Fruit fly (Drosophila melanogaster): ENCODE measurements around the gene bchs.

The bchs gene

DNA sequence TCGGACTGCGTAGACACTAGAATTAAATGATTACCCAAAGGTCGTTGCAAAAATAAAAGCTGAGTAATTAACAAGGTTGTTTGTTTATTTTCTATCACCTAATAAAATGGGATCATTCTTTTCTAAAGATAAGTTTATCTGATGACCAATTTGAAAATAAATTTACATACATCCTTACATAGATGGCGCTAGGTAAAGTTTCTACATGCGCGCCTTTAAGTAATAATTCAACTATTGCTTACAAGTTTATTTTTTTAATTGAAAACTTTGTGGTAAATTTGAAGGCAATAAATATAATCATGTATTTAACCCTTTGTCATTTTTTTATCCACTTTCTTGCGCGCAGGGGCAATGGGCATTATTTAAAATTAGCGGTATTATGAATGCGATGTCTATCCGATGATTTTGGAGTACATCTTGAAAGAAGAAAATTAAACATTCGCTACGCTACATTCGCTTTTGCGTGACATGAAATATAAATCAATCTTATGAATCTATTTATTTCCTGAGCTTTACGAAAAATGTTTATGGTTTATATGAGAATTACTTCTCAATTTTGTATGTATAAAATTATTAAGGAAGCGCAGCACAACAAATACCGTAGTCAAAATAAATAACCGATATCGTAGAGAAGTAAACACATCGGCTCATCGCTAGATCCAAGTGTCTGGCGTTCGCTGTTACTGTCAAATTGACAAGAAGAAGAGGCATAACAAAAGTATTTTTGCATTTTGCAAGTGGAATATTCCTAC is 42.0 kb downstream of the bchs start, which contains the start of gene CG9044 (continued):
- TF ChIP-seq CG1647 (GFP tag; optimal IDR thresholded peaks at IDR 0.05), result peak; percentile 68
- TF ChIP-seq CG30403 (GFP tag; optimal IDR thresholded peaks at IDR 0.05), result peak; percentile 74
- peak; percentile 77 for TF ChIP-seq slbo (GFP tag; IDR thresholded peaks at IDR 0.05)
- TF ChIP-seq ewg (GFP tag; optimal IDR thresholded peaks at IDR 0.05), result peak; percentile 63
- TF ChIP-seq so (GFP tag; IDR thresholded peaks at IDR 0.05), result 0 out of 3 replicates have a peak, but pooled peaks have one; percentile 31
- peak; percentile 1 to 46 for TF ChIP-seq chif (GFP tag; optimal IDR thresholded peaks at IDR 0.05)
- no peak for TF ChIP-seq CG15479 (GFP tag; optimal IDR thresholded peaks at IDR 0.05)
- peak; percentile 40 for TF ChIP-seq Antp (GFP tag; optimal IDR thresholded peaks at IDR 0.05)
- TF ChIP-seq gsb (GFP tag; IDR thresholded peaks at IDR 0.05), result no peak
- no peak for TF ChIP-seq lab (GFP tag; optimal IDR thresholded peaks at IDR 0.05)
- TF ChIP-seq dan (GFP tag; IDR thresholded peaks at IDR 0.05), result no peak
- TF ChIP-seq CG10209 (GFP tag; optimal IDR thresholded peaks at IDR 0.05), result peak; percentile 3
- no peak for TF ChIP-seq Oli (tag; optimal IDR thresholded peaks at IDR 0.05)
- TF ChIP-seq CG16815 (GFP tag; optimal IDR thresholded peaks at IDR 0.05), result peak; percentile 21
- peak; percentile 30 for TF ChIP-seq Dek (tag; optimal IDR thresholded peaks at IDR 0.05)
- no peak for TF ChIP-seq yki (optimal IDR thresholded peaks at IDR 0.05)
- TF ChIP-seq CG13123 (GFP tag; optimal IDR thresholded peaks at IDR 0.05), result peak; percentile 11
- no peak for TF ChIP-seq CG4282 (GFP tag; optimal IDR thresholded peaks at IDR 0.05)
- TF ChIP-seq grn (GFP tag; optimal IDR thresholded peaks at IDR 0.05), result peak; percentile 70
- TF ChIP-seq az2 (GFP tag; optimal IDR thresholded peaks at IDR 0.05), result peak; percentile 44
- TF ChIP-seq jigr1 (GFP tag; IDR thresholded peaks at IDR 0.05), result 0 out of 3 replicates have a peak, but pooled peaks have one; percentile 23
- peak; percentile 21 for TF ChIP-seq CG10979 (tag; optimal IDR thresholded peaks at IDR 0.05)
- TF ChIP-seq CG10366 (GFP tag; IDR thresholded peaks at IDR 0.05), result 0 out of 2 replicates have a peak, but pooled peaks have one; percentile 40
- peak; percentile 7 for TF ChIP-seq Six4 (GFP tag; optimal IDR thresholded peaks at IDR 0.05)
- peak; percentile 12 for TF ChIP-seq CG3163 (GFP tag; optimal IDR thresholded peaks at IDR 0.05)
- no peak for TF ChIP-seq CG6765 (GFP tag; optimal IDR thresholded peaks at IDR 0.05)
- peak; percentile 17 for TF ChIP-seq trem (tag; optimal IDR thresholded peaks at IDR 0.05)
- no peak for TF ChIP-seq Lpt (GFP tag; optimal IDR thresholded peaks at IDR 0.05)
- TF ChIP-seq CG10321 (GFP tag; IDR thresholded peaks at IDR 0.05), result no peak
- peak in 1 of 2 experiments; percentile 66 for TF ChIP-seq tll (GFP tag; optimal IDR thresholded peaks at IDR 0.05)
- no peak for TF ChIP-seq dimm (GFP tag; IDR thresholded peaks at IDR 0.05)
- TF ChIP-seq CG10267 (tag; optimal IDR thresholded peaks at IDR 0.05), result peak; percentile 59
- TF ChIP-seq CG12659 (GFP tag; optimal IDR thresholded peaks at IDR 0.05), result peak; percentile 79
- TF ChIP-seq phol (tag; optimal IDR thresholded peaks at IDR 0.05), result peak; percentile 78
- peak; percentile 39 for TF ChIP-seq CG4820 (GFP tag; optimal IDR thresholded peaks at IDR 0.05)
- peak; percentile 31; the same call in 1 of the 2 replicates for TF ChIP-seq esg (GFP tag; conservative IDR thresholded peaks at IDR 0.05)
- TF ChIP-seq Trl (optimal IDR thresholded peaks at IDR 0.05), result no peak
- peak; percentile 67 for TF ChIP-seq Trl (GFP tag; optimal IDR thresholded peaks at IDR 0.05)
- TF ChIP-seq NFAT (GFP tag; IDR thresholded peaks at IDR 0.05), result peak; percentile 81
- TF ChIP-seq Scr (GFP tag; IDR thresholded peaks at IDR 0.05; ENCODE audit: partially characterized antibody), result peak; percentile 96
- TF ChIP-seq tna (GFP tag; IDR thresholded peaks at IDR 0.05; ENCODE audit: partially characterized antibody), result peak; percentile 76
- no peak for TF ChIP-seq C15 (GFP tag; IDR thresholded peaks at IDR 0.05)
- peak; percentile 67 to 69 for TF ChIP-seq Pdp1 (GFP tag; optimal IDR thresholded peaks at IDR 0.05)
- TF ChIP-seq mld (GFP tag; IDR thresholded peaks at IDR 0.05; ENCODE audit: partially characterized antibody), result peak; percentile 89
- TF ChIP-seq dpn (GFP tag; optimal IDR thresholded peaks at IDR 0.05), result peak; percentile 59 to 72
- no peak for TF ChIP-seq en (GFP tag; optimal IDR thresholded peaks at IDR 0.05)
- peak; percentile 0 for TF ChIP-seq BtbVII (GFP tag; optimal IDR thresholded peaks at IDR 0.05)
- TF ChIP-seq CG11456 (GFP tag; IDR thresholded peaks at IDR 0.05), result 0 out of 3 replicates have a peak, but pooled peaks have one; percentile 33
- no peak for TF ChIP-seq ftz-f1 (GFP tag; optimal IDR thresholded peaks at IDR 0.05)
